Fruit fly (Drosophila melanogaster): ENCODE results near the gene Proc.

The Proc gene

dm6 chr2L:7833238-7833637 is 38.0 kb downstream of the Proc start (continued):
- no peak for TF ChIP-seq chn (GFP tag; optimal IDR thresholded peaks at IDR 0.05)
- TF ChIP-seq vvl (GFP tag; IDR thresholded peaks at IDR 0.05): 0 out of 2 replicates have a peak, but pooled peaks have one; percentile 8
- no peak for TF ChIP-seq CG31388 (GFP tag; optimal IDR thresholded peaks at IDR 0.05)
- TF ChIP-seq CG18764 (GFP tag; optimal IDR thresholded peaks at IDR 0.05): no peak
- TF ChIP-seq CG2120 (GFP tag; optimal IDR thresholded peaks at IDR 0.05): peak; percentile 32
- TF ChIP-seq CG7745 (tag; optimal IDR thresholded peaks at IDR 0.05): no peak
- TF ChIP-seq Hr78 (GFP tag; optimal IDR thresholded peaks at IDR 0.05): no peak
- TF ChIP-seq Blimp-1 (GFP tag; optimal IDR thresholded peaks at IDR 0.05): no peak
- TF ChIP-seq CG9817 (tag; optimal IDR thresholded peaks at IDR 0.05): no peak
- no peak for TF ChIP-seq CG8765 (GFP tag; IDR thresholded peaks at IDR 0.05)
- no peak for TF ChIP-seq cas (GFP tag; IDR thresholded peaks at IDR 0.05)
- TF ChIP-seq D (optimal IDR thresholded peaks at IDR 0.05): no peak
- TF ChIP-seq D (GFP tag; optimal IDR thresholded peaks at IDR 0.05): no peak
- no peak for TF ChIP-seq ranshi (GFP tag; IDR thresholded peaks at IDR 0.05)
- TF ChIP-seq CG30403 (GFP tag; optimal IDR thresholded peaks at IDR 0.05): no peak
- no peak for TF ChIP-seq CG12769 (tag; optimal IDR thresholded peaks at IDR 0.05)
- TF ChIP-seq Hr51 (GFP tag; optimal IDR thresholded peaks at IDR 0.05): peak in 1 of 2 experiments; percentile 37
- TF ChIP-seq Nf-YA (GFP tag; IDR thresholded peaks at IDR 0.05): no peak
- no peak for TF ChIP-seq CG32772 (GFP tag; IDR thresholded peaks at IDR 0.05)
- TF ChIP-seq CG7556 (GFP tag; optimal IDR thresholded peaks at IDR 0.05): no peak
- no peak for TF ChIP-seq Hey (tag; optimal IDR thresholded peaks at IDR 0.05)
- 0 out of 3 replicates have a peak, but pooled peaks have one; percentile 13 for TF ChIP-seq CG17361 (GFP tag; IDR thresholded peaks at IDR 0.05)
- TF ChIP-seq org-1 (GFP tag; optimal IDR thresholded peaks at IDR 0.05): no peak
- TF ChIP-seq bigmax (GFP tag; optimal IDR thresholded peaks at IDR 0.05): no peak
- TF ChIP-seq ind (GFP tag; optimal IDR thresholded peaks at IDR 0.05): no peak
- no peak for TF ChIP-seq Tbp (GFP tag; optimal IDR thresholded peaks at IDR 0.05)
- no peak for TF ChIP-seq Stat92E (GFP tag; optimal IDR thresholded peaks at IDR 0.05)
- TF ChIP-seq Ada2b (GFP tag; IDR thresholded peaks at IDR 0.05): no peak
- no peak for TF ChIP-seq CG9215 (GFP tag; IDR thresholded peaks at IDR 0.05)
- TF ChIP-seq fd102C (GFP tag; optimal IDR thresholded peaks at IDR 0.05): no peak
- TF ChIP-seq tna (GFP tag; IDR thresholded peaks at IDR 0.05; ENCODE audit: partially characterized antibody): no peak
- no peak for TF ChIP-seq Dip2 (GFP tag; IDR thresholded peaks at IDR 0.05)
- no peak for TF ChIP-seq CG4820 (GFP tag; optimal IDR thresholded peaks at IDR 0.05)
- peak; percentile 75 for TF ChIP-seq sens (GFP tag)
- no peak for TF ChIP-seq CG11723 (GFP tag; optimal IDR thresholded peaks at IDR 0.05)
- TF ChIP-seq ara (GFP tag; IDR thresholded peaks at IDR 0.05): no peak
- peak; percentile 16 for TF ChIP-seq CG2678 (tag; optimal IDR thresholded peaks at IDR 0.05)
- TF ChIP-seq scrt (GFP tag; optimal IDR thresholded peaks at IDR 0.05): no peak
- no peak for TF ChIP-seq Hsf (GFP tag; optimal IDR thresholded peaks at IDR 0.05)
- no peak for TF ChIP-seq unc-4 (GFP tag; IDR thresholded peaks at IDR 0.05; ENCODE audit: partially characterized antibody)
- TF ChIP-seq Nf-YC (tag; optimal IDR thresholded peaks at IDR 0.05): no peak
- TF ChIP-seq Deaf1 (tag; optimal IDR thresholded peaks at IDR 0.05): no peak
- no peak for TF ChIP-seq pnt (GFP tag; optimal IDR thresholded peaks at IDR 0.05)
- no peak for TF ChIP-seq BEAF-32 (GFP tag; optimal IDR thresholded peaks at IDR 0.05)
- no peak for TF ChIP-seq CG43689 (GFP tag; IDR thresholded peaks at IDR 0.05)
- no peak for TF ChIP-seq ken (GFP tag; IDR thresholded peaks at IDR 0.05)
- no peak for TF ChIP-seq ERR (GFP tag; optimal IDR thresholded peaks at IDR 0.05)
- no peak for TF ChIP-seq CG10654 (GFP tag; optimal IDR thresholded peaks at IDR 0.05)
- no peak for TF ChIP-seq CG8924 (tag; optimal IDR thresholded peaks at IDR 0.05)
- TF ChIP-seq CG13123 (GFP tag; optimal IDR thresholded peaks at IDR 0.05): no peak
- no peak for TF ChIP-seq prd (optimal IDR thresholded peaks at IDR 0.05)
- TF ChIP-seq prd (GFP tag; IDR thresholded peaks at IDR 0.05): no peak

Data from whole organism, embryonic.